Fruit fly (Drosophila melanogaster) whole organism, embryonic: ENCODE results near the gene Muc18B.
A peak's percentile ranks its signal among the peaks of the same experiment; 100 is the strongest.

ENCODE experiments used
- Ada2b ChIP-seq: fragments of 200-800 bp; sonication (Bioruptor generic); IDR thresholded peaks from 2 replicates; pipeline ENCODE4 v1.3.6; 2022; ENCODE audit warnings: missing biosample characterization, missing genetic modification characterization
- CG11085 ChIP-seq: fragments of 200-800 bp; sonication (Bioruptor generic); IDR thresholded peaks from 2 replicates; pipeline ENCODE4 v1.3.6; 2022; ENCODE audit warnings: missing biosample characterization, missing genetic modification characterization
- CG13775 ChIP-seq: fragments of 200-800 bp; sonication (Bioruptor generic); optimal IDR thresholded peaks from 3 replicates; lab custom pipeline; 2017; ENCODE audit warnings: missing biosample characterization, mild to moderate bottlenecking, missing genetic modification characterization
- CG17361 ChIP-seq: fragments of 200-800 bp; sonication (Bioruptor generic); IDR thresholded peaks from 3 replicates; pipeline ENCODE4 v1.3.6; 2022; ENCODE audit warnings: missing biosample characterization, missing genetic modification characterization
- CG17568 ChIP-seq: fragments of 200-800 bp; sonication (Bioruptor generic); optimal IDR thresholded peaks from 2 replicates; lab custom pipeline; 2018; ENCODE audit warnings: missing biosample characterization, mild to moderate bottlenecking, missing genetic modification characterization, moderate library complexity
- CG1832 ChIP-seq: fragments of 200-800 bp; sonication (Bioruptor generic); optimal IDR thresholded peaks from 2 replicates; lab custom pipeline; 2017; ENCODE audit warnings: missing biosample characterization, mild to moderate bottlenecking, missing genetic modification characterization, inconsistent platforms
- CG2116 ChIP-seq: fragments of 200-800 bp; sonication (Bioruptor generic); optimal IDR thresholded peaks from 3 replicates; lab custom pipeline; 2018; ENCODE audit warnings: missing biosample characterization, mild to moderate bottlenecking, missing genetic modification characterization
- CG2120 ChIP-seq: fragments of 200-800 bp; sonication (Bioruptor generic); optimal IDR thresholded peaks from 3 replicates; lab custom pipeline; 2016; ENCODE audit warnings: missing biosample characterization, missing genetic modification characterization
- CG2129 ChIP-seq: fragments of 200-800 bp; sonication (Bioruptor generic); IDR thresholded peaks from 2 replicates; pipeline ENCODE4 v1.3.6; 2022; ENCODE audit warnings: missing biosample characterization, missing genetic modification characterization; ENCODE audit not compliant: partially characterized antibody
- CG2199 ChIP-seq: fragments of 200-800 bp; sonication (Bioruptor generic); IDR thresholded peaks from 3 replicates; pipeline ENCODE4 v1.3.6; 2022; ENCODE audit warnings: missing biosample characterization, missing genetic modification characterization
- CG30020 ChIP-seq: fragments of 200-800 bp; optimal IDR thresholded peaks from 2 replicates; lab custom pipeline; 2019; ENCODE audit warnings: missing biosample characterization, mild to moderate bottlenecking, missing genetic modification characterization, moderate library complexity
- CG31388 ChIP-seq: fragments of 200-800 bp; sonication (Bioruptor generic); optimal IDR thresholded peaks from 2 replicates; lab custom pipeline; 2016; ENCODE audit warnings: missing biosample characterization, missing genetic modification characterization
- CG33213 ChIP-seq: fragments of 200-800 bp; sonication (Bioruptor generic); optimal IDR thresholded peaks from 3 replicates; lab custom pipeline; 2016; ENCODE audit warnings: missing biosample characterization, missing genetic modification characterization
- CG4360 ChIP-seq: fragments of 200-800 bp; sonication (Bioruptor generic); IDR thresholded peaks from 2 replicates; pipeline ENCODE4 v1.3.6; 2022; ENCODE audit warnings: missing biosample characterization, missing genetic modification characterization
- CG4820 ChIP-seq: fragments of 200-800 bp; sonication (Bioruptor generic); optimal IDR thresholded peaks from 3 replicates; lab custom pipeline; 2016; ENCODE audit warnings: missing biosample characterization, missing genetic modification characterization
- CG7963 ChIP-seq: fragments of 200-800 bp; sonication (Bioruptor generic); IDR thresholded peaks from 3 replicates; pipeline ENCODE4 v1.3.6; 2022; ENCODE audit warnings: missing biosample characterization, missing genetic modification characterization; ENCODE audit not compliant: partially characterized antibody
- CG8359 ChIP-seq: fragments of 200-800 bp; sonication (Bioruptor generic); optimal IDR thresholded peaks from 2 replicates; lab custom pipeline; 2017; ENCODE audit warnings: missing biosample characterization, mild to moderate bottlenecking, missing genetic modification characterization, borderline replicate concordance
- Doc3 ChIP-seq: fragments of 200-800 bp; sonication (Bioruptor generic); IDR thresholded peaks from 3 replicates; pipeline ENCODE4 v1.3.6; 2022; ENCODE audit warnings: missing biosample characterization, missing genetic modification characterization; ENCODE audit not compliant: partially characterized antibody
- E2f1 ChIP-seq: fragments of 200-800 bp; sonication (Bioruptor generic); IDR thresholded peaks from 2 replicates; pipeline ENCODE4 v1.3.6; 2022; ENCODE audit warnings: missing biosample characterization, missing genetic modification characterization
- Ets65A ChIP-seq: fragments of 200-800 bp; sonication (Bioruptor generic); peaks from one replicate; lab custom pipeline; 2016; ENCODE audit warnings: missing biosample characterization, missing genetic modification characterization
- HLH3B ChIP-seq: fragments of 200-800 bp; sonication (Bioruptor generic); IDR thresholded peaks from 2 replicates; pipeline ENCODE4 v1.3.6; 2022; ENCODE audit warnings: missing biosample characterization, missing genetic modification characterization
- HLHmδ ChIP-seq: fragments of 200-800 bp; sonication (Bioruptor generic); optimal IDR thresholded peaks from 2 replicates; lab custom pipeline; 2018; ENCODE audit warnings: missing biosample characterization, mild to moderate bottlenecking, missing genetic modification characterization, moderate library complexity
- Hr3 ChIP-seq: fragments of 200-800 bp; sonication (Bioruptor generic); optimal IDR thresholded peaks from 3 replicates; lab custom pipeline; 2016; ENCODE audit warnings: missing biosample characterization, missing genetic modification characterization
- Hsf ChIP-seq: fragments of 200-800 bp; sonication (Bioruptor generic); optimal IDR thresholded peaks from 3 replicates; lab custom pipeline; 2016; ENCODE audit warnings: missing biosample characterization, missing genetic modification characterization
- MBD-R2 ChIP-seq: fragments of 200-800 bp; sonication (Bioruptor generic); IDR thresholded peaks from 2 replicates; pipeline ENCODE4 v1.3.6; 2022; ENCODE audit warnings: missing biosample characterization, missing genetic modification characterization
- MTF-1 ChIP-seq: fragments of 200-800 bp; sonication (Bioruptor generic); optimal IDR thresholded peaks from 2 replicates; lab custom pipeline; 2018; ENCODE audit warnings: missing biosample characterization, mild to moderate bottlenecking, missing genetic modification characterization, borderline replicate concordance
- Mrtf ChIP-seq: fragments of 200-800 bp; sonication (Bioruptor generic); IDR thresholded peaks from 3 replicates; pipeline ENCODE4 v1.3.6; 2022; ENCODE audit warnings: missing biosample characterization, missing genetic modification characterization
- NFAT ChIP-seq: fragments of 200-800 bp; sonication (Bioruptor generic); IDR thresholded peaks from 2 replicates; pipeline ENCODE4 v1.3.6; 2022; ENCODE audit warnings: missing biosample characterization, missing genetic modification characterization
- Optix ChIP-seq: fragments of 200-800 bp; sonication (Bioruptor generic); IDR thresholded peaks from 3 replicates; pipeline ENCODE4 v1.3.6; 2022; ENCODE audit warnings: missing biosample characterization, missing genetic modification characterization
- Poxn ChIP-seq: fragments of 200-800 bp; sonication (Bioruptor generic); IDR thresholded peaks from 2 replicates; pipeline ENCODE4 v1.3.6; 2022; ENCODE audit warnings: missing biosample characterization, missing genetic modification characterization
- Scr ChIP-seq: fragments of 200-800 bp; sonication (Bioruptor generic); IDR thresholded peaks from 2 replicates; pipeline ENCODE4 v1.3.6; 2022; ENCODE audit warnings: missing biosample characterization, missing genetic modification characterization; ENCODE audit not compliant: partially characterized antibody
- Sox102F ChIP-seq: fragments of 200-800 bp; sonication (Bioruptor generic); optimal IDR thresholded peaks from 2 replicates; lab custom pipeline; 2018; ENCODE audit warnings: missing biosample characterization, mild to moderate bottlenecking, missing genetic modification characterization, moderate library complexity
- bigmax ChIP-seq: fragments of 200-800 bp; sonication (Bioruptor generic); optimal IDR thresholded peaks from 2 replicates; lab custom pipeline; 2018; ENCODE audit warnings: missing biosample characterization, mild to moderate bottlenecking, missing genetic modification characterization
- bowl ChIP-seq: fragments of 200-800 bp; sonication (Bioruptor generic); IDR thresholded peaks from 2 replicates; pipeline ENCODE4 v1.3.6; 2022; ENCODE audit warnings: missing biosample characterization, missing genetic modification characterization
- cato ChIP-seq: fragments of 200-800 bp; sonication (Bioruptor generic); optimal IDR thresholded peaks from 2 replicates; lab custom pipeline; 2016; ENCODE audit warnings: missing biosample characterization, missing genetic modification characterization, borderline replicate concordance
- ci ChIP-seq: fragments of 200-800 bp; sonication (Bioruptor generic); IDR thresholded peaks from 3 replicates; pipeline ENCODE4 v1.3.6; 2022; ENCODE audit warnings: missing biosample characterization, missing genetic modification characterization
- crp ChIP-seq, 2 experiments: fragments of 200-800 bp; sonication (Bioruptor generic); optimal IDR thresholded peaks; 2 replicates in 1 of 2; 3 replicates in 1 of 2; lab custom pipeline; 2017; ENCODE audit warnings: missing biosample characterization in 2 of 2, missing genetic modification characterization in 2 of 2, mild to moderate bottlenecking in 1 of 2, moderate library complexity in 1 of 2
- fd102C ChIP-seq: fragments of 200-800 bp; sonication (Bioruptor generic); optimal IDR thresholded peaks from 2 replicates; lab custom pipeline; 2018; ENCODE audit warnings: missing biosample characterization, mild to moderate bottlenecking, missing genetic modification characterization, moderate library complexity
- hkb ChIP-seq, 2 experiments: fragments of 200-800 bp in 1 of 2; fragments of >200 bp in 1 of 2; sonication (Bioruptor generic) in 1 of 2; IDR thresholded peaks in 1 of 2; optimal IDR thresholded peaks in 1 of 2; 2 replicates each; pipeline versions ENCODE4 v1.3.6 to Lab custom; 2017 to 2022; ENCODE audit warnings: missing biosample characterization in 1 of 2, missing genetic modification characterization in 1 of 2
- hth ChIP-seq: fragments of >200 bp; optimal IDR thresholded peaks from 2 replicates; lab custom pipeline; 2017; ENCODE audit warnings: inconsistent platforms
- jumu ChIP-seq: fragments of 200-800 bp; sonication (Bioruptor generic); optimal IDR thresholded peaks from 3 replicates; lab custom pipeline; 2016; ENCODE audit warnings: missing biosample characterization, missing genetic modification characterization
- p53 ChIP-seq: fragments of 200-800 bp; sonication (Bioruptor generic); optimal IDR thresholded peaks from 2 replicates; lab custom pipeline; 2016; ENCODE audit warnings: missing biosample characterization, missing genetic modification characterization
- pho ChIP-seq: fragments of 200-800 bp; sonication (Bioruptor generic); optimal IDR thresholded peaks from 2 replicates; lab custom pipeline; 2016; ENCODE audit warnings: missing biosample characterization, missing genetic modification characterization
- phol ChIP-seq: fragments of 200-800 bp; sonication (Bioruptor generic); optimal IDR thresholded peaks from 3 replicates; lab custom pipeline; 2018; ENCODE audit warnings: missing biosample characterization, mild to moderate bottlenecking, missing genetic modification characterization, moderate library complexity
- ranshi ChIP-seq: fragments of 200-800 bp; sonication (Bioruptor generic); IDR thresholded peaks from 2 replicates; pipeline ENCODE4 v1.3.6; 2022; ENCODE audit warnings: missing biosample characterization, missing genetic modification characterization
- so ChIP-seq: fragments of 200-800 bp; sonication (Bioruptor generic); IDR thresholded peaks from 3 replicates; pipeline ENCODE4 v1.3.6; 2022; ENCODE audit warnings: missing biosample characterization, missing genetic modification characterization
- sqz ChIP-seq: fragments of 200-800 bp; sonication (Bioruptor generic); optimal IDR thresholded peaks from 3 replicates; lab custom pipeline; 2018; ENCODE audit warnings: missing biosample characterization, mild to moderate bottlenecking, missing genetic modification characterization
- tap ChIP-seq: fragments of 200-800 bp; optimal IDR thresholded peaks from 3 replicates; lab custom pipeline; 2019; ENCODE audit warnings: missing biosample characterization, mild to moderate bottlenecking, missing genetic modification characterization, moderate library complexity
- toy ChIP-seq: fragments of 200-800 bp; sonication (Bioruptor generic); IDR thresholded peaks from 2 replicates; pipeline ENCODE4 v1.3.6; 2022; ENCODE audit warnings: missing biosample characterization, missing genetic modification characterization
- vfl ChIP-seq: fragments of 200-800 bp; sonication (Bioruptor generic); optimal IDR thresholded peaks from 2 replicates; lab custom pipeline; 2016; ENCODE audit warnings: missing biosample characterization, missing genetic modification characterization
- zen2 ChIP-seq: fragments of 200-800 bp; sonication (Bioruptor generic); IDR thresholded peaks from 3 replicates; pipeline ENCODE4 v1.3.6; 2022; ENCODE audit warnings: missing biosample characterization, missing genetic modification characterization; ENCODE audit not compliant: partially characterized antibody

The Muc18B gene

dm6 chrX:19243379-19243834, 28.1 kb downstream of the Muc18B start, which contains the start of gene CG7889:
Gene CG7889 (plus strand): TSS chrX:19243631.
- TF ChIP-seq CG30020 (tag; lab: Kevin White, UChicago): peak; percentile 39
- TF ChIP-seq MTF-1 (GFP tag; lab: Kevin White, UChicago): no peak
- TF ChIP-seq CG4820 (GFP tag; lab: Kevin White, UChicago): peak; percentile 27
- TF ChIP-seq so (GFP tag; lab: Robert Waterston, UW): no peak
- peak; percentile 40 for TF ChIP-seq phol (tag; lab: Kevin White, UChicago)
- no peak for TF ChIP-seq Mrtf (GFP tag; lab: Robert Waterston, UW)
- no peak for TF ChIP-seq toy (GFP tag; lab: Robert Waterston, UW)
- no peak for TF ChIP-seq CG1832 (GFP tag; lab: Kevin White, UChicago)
- TF ChIP-seq Hr3 (GFP tag; lab: Kevin White, UChicago): no peak
- no peak for TF ChIP-seq Optix
- no peak for TF ChIP-seq pho (GFP tag; lab: Kevin White, UChicago)
- no peak for TF ChIP-seq Doc3 (GFP tag; lab: Robert Waterston, UW)
- TF ChIP-seq NFAT (GFP tag; lab: Robert Waterston, UW): no peak
- TF ChIP-seq crp (GFP tag; optimal IDR thresholded peaks at IDR 0.05; lab: Kevin White, UChicago): no peak
- TF ChIP-seq HLH3B (GFP tag; lab: Robert Waterston, UW): no peak
- no peak for TF ChIP-seq hkb (optimal IDR thresholded peaks at IDR 0.05; lab: Kevin White, UChicago)
- TF ChIP-seq hkb (GFP tag; IDR thresholded peaks at IDR 0.05; lab: Robert Waterston, UW): no peak
- no peak for TF ChIP-seq CG17568
- TF ChIP-seq fd102C (GFP tag; lab: Kevin White, UChicago): no peak
- TF ChIP-seq bowl: no peak
- TF ChIP-seq ranshi (GFP tag; lab: Robert Waterston, UW): no peak
- TF ChIP-seq CG11085 (GFP tag; lab: Robert Waterston, UW): no peak
- TF ChIP-seq tap (tag; lab: Kevin White, UChicago): peak; percentile 9
- TF ChIP-seq hth (lab: Kevin White, UChicago): no peak
- TF ChIP-seq sqz (GFP tag; lab: Kevin White, UChicago): no peak
- no peak for TF ChIP-seq CG4360 (GFP tag; lab: Robert Waterston, UW)
- peak; percentile 27 for TF ChIP-seq CG2120 (GFP tag; lab: Kevin White, UChicago)
- TF ChIP-seq CG2116 (GFP tag; lab: Kevin White, UChicago): no peak
- no peak for TF ChIP-seq HLHmδ
- TF ChIP-seq Scr (GFP tag; lab: Robert Waterston, UW): no peak
- no peak for TF ChIP-seq CG7963 (GFP tag; lab: Robert Waterston, UW)
- TF ChIP-seq Ets65A: no peak
- no peak for TF ChIP-seq CG33213
- TF ChIP-seq CG8359 (GFP tag; lab: Kevin White, UChicago): no peak
- no peak for TF ChIP-seq Poxn (GFP tag; lab: Robert Waterston, UW)
- TF ChIP-seq CG13775 (GFP tag; lab: Kevin White, UChicago): no peak
- peak; percentile 46; the same call in 1 of the 3 replicates for TF ChIP-seq ci
- TF ChIP-seq vfl (GFP tag; lab: Kevin White, UChicago): no peak
- TF ChIP-seq cato (GFP tag; lab: Kevin White, UChicago): no peak
- no peak for TF ChIP-seq CG2199 (GFP tag; lab: Robert Waterston, UW)
- no peak for TF ChIP-seq CG2129
- TF ChIP-seq E2f1 (GFP tag; lab: Robert Waterston, UW): 0 out of 2 replicates have a peak, but pooled peaks have one; percentile 18
- TF ChIP-seq CG31388 (GFP tag; lab: Kevin White, UChicago): no peak
- no peak for TF ChIP-seq bigmax
- no peak for TF ChIP-seq Sox102F (GFP tag; lab: Kevin White, UChicago)
- TF ChIP-seq MBD-R2 (GFP tag; lab: Robert Waterston, UW): peak; percentile 73
- TF ChIP-seq CG17361 (GFP tag; lab: Robert Waterston, UW): peak; percentile 67
- no peak for TF ChIP-seq p53 (GFP tag; lab: Kevin White, UChicago)
- peak; percentile 6 for TF ChIP-seq Hsf (GFP tag; lab: Kevin White, UChicago)
- no peak for TF ChIP-seq Ada2b (GFP tag; lab: Robert Waterston, UW)
- TF ChIP-seq zen2 (GFP tag; lab: Robert Waterston, UW): no peak
- peak; percentile 15 for TF ChIP-seq jumu (GFP tag; lab: Kevin White, UChicago)
